Fruit fly (Drosophila melanogaster) whole organism, embryonic: ENCODE measurements around the gene Myo28B1.

Experiments
- Atf3 ChIP-seq: fragments of 200-800 bp; sonication (Bioruptor generic); optimal IDR thresholded peaks from 3 replicates; lab custom pipeline; 2016; ENCODE audit warnings: missing biosample characterization, missing genetic modification characterization
- CG11695 ChIP-seq: fragments of 200-800 bp; sonication (Bioruptor generic); IDR thresholded peaks from 3 replicates; pipeline ENCODE4 v1.3.6; 2022; ENCODE audit warnings: missing biosample characterization, missing genetic modification characterization
- CG12744 ChIP-seq: fragments of 200-800 bp; sonication (Bioruptor generic); optimal IDR thresholded peaks from 2 replicates; lab custom pipeline; 2016; ENCODE audit warnings: missing biosample characterization, missing genetic modification characterization
- CG13123 ChIP-seq: fragments of 200-800 bp; sonication (Bioruptor generic); optimal IDR thresholded peaks from 2 replicates; lab custom pipeline; 2016; ENCODE audit warnings: missing biosample characterization, missing genetic modification characterization
- CG15514 ChIP-seq: fragments of 200-800 bp; sonication (Bioruptor generic); optimal IDR thresholded peaks from 3 replicates; lab custom pipeline; 2017; ENCODE audit warnings: missing biosample characterization, missing genetic modification characterization, mild to moderate bottlenecking, moderate library complexity, missing genetic modification reagents
- CG16815 ChIP-seq: fragments of 200-800 bp; sonication (Bioruptor generic); optimal IDR thresholded peaks from 3 replicates; lab custom pipeline; 2017; ENCODE audit warnings: missing biosample characterization, mild to moderate bottlenecking, missing genetic modification characterization
- CG31388 ChIP-seq: fragments of 200-800 bp; sonication (Bioruptor generic); optimal IDR thresholded peaks from 2 replicates; lab custom pipeline; 2016; ENCODE audit warnings: missing biosample characterization, missing genetic modification characterization
- CG32772 ChIP-seq: fragments of 200-800 bp; sonication (Bioruptor generic); IDR thresholded peaks from 2 replicates; pipeline ENCODE4 v1.3.6; 2022; ENCODE audit warnings: missing biosample characterization, missing genetic modification characterization
- CG4328 ChIP-seq: fragments of 200-800 bp; sonication (Bioruptor generic); optimal IDR thresholded peaks from 3 replicates; lab custom pipeline; 2017; ENCODE audit warnings: missing biosample characterization, missing genetic modification reagents, missing genetic modification characterization
- CG43689 ChIP-seq: fragments of 200-800 bp; sonication (Bioruptor generic); IDR thresholded peaks from 2 replicates; pipeline ENCODE4 v1.3.6; 2022; ENCODE audit warnings: missing biosample characterization, missing genetic modification characterization
- CG4820 ChIP-seq: fragments of 200-800 bp; sonication (Bioruptor generic); optimal IDR thresholded peaks from 3 replicates; lab custom pipeline; 2016; ENCODE audit warnings: missing biosample characterization, missing genetic modification characterization
- CG6689 ChIP-seq: fragments of 200-800 bp; sonication (Bioruptor generic); IDR thresholded peaks from 2 replicates; pipeline ENCODE4 v1.3.6; 2022; ENCODE audit warnings: missing biosample characterization, missing genetic modification characterization
- CG8478 ChIP-seq: fragments of >200 bp; optimal IDR thresholded peaks from 2 replicates; lab custom pipeline; 2018
- Camta ChIP-seq: fragments of 200-800 bp; sonication (Bioruptor generic); optimal IDR thresholded peaks from 2 replicates; lab custom pipeline; 2016; ENCODE audit warnings: missing biosample characterization, missing genetic modification characterization
- CrebB ChIP-seq: fragments of 200-800 bp; sonication (Bioruptor generic); optimal IDR thresholded peaks from 3 replicates; lab custom pipeline; 2018; ENCODE audit warnings: missing biosample characterization, mild to moderate bottlenecking, missing genetic modification characterization
- D19A ChIP-seq: fragments of 200-800 bp; optimal IDR thresholded peaks from 3 replicates; lab custom pipeline; 2019; ENCODE audit warnings: missing biosample characterization, mild to moderate bottlenecking, missing genetic modification characterization, moderate library complexity
- Dbx ChIP-seq: fragments of 200-800 bp; sonication (Bioruptor generic); IDR thresholded peaks from 3 replicates; pipeline ENCODE4 v1.3.6; 2022; ENCODE audit warnings: missing biosample characterization, missing genetic modification characterization
- Doc3 ChIP-seq: fragments of 200-800 bp; sonication (Bioruptor generic); IDR thresholded peaks from 3 replicates; pipeline ENCODE4 v1.3.6; 2022; ENCODE audit warnings: missing biosample characterization, missing genetic modification characterization; ENCODE audit not compliant: partially characterized antibody
- Fer3 ChIP-seq: fragments of 200-800 bp; sonication (Bioruptor generic); optimal IDR thresholded peaks from 2 replicates; lab custom pipeline; 2018; ENCODE audit warnings: missing biosample characterization, mild to moderate bottlenecking, missing genetic modification characterization, moderate library complexity
- HLH54F ChIP-seq: fragments of 200-800 bp; sonication (Bioruptor generic); optimal IDR thresholded peaks from 3 replicates; lab custom pipeline; 2016; ENCODE audit warnings: missing biosample characterization, missing genetic modification characterization
- HLHmδ ChIP-seq: fragments of 200-800 bp; sonication (Bioruptor generic); optimal IDR thresholded peaks from 2 replicates; lab custom pipeline; 2018; ENCODE audit warnings: missing biosample characterization, mild to moderate bottlenecking, missing genetic modification characterization, moderate library complexity
- Hmr ChIP-seq: fragments of 200-800 bp; sonication (Bioruptor generic); optimal IDR thresholded peaks from 3 replicates; lab custom pipeline; 2017; ENCODE audit warnings: mild to moderate bottlenecking, missing biosample characterization, missing genetic modification reagents, missing genetic modification characterization
- Hmx ChIP-seq: fragments of 200-800 bp; sonication (Bioruptor generic); optimal IDR thresholded peaks from 2 replicates; lab custom pipeline; 2016; ENCODE audit warnings: missing biosample characterization, missing genetic modification characterization
- Med ChIP-seq: fragments of 200-800 bp; sonication (Bioruptor generic); peaks from one replicate; lab custom pipeline; 2016; ENCODE audit warnings: missing biosample characterization, missing genetic modification characterization, mild to moderate bottlenecking, inconsistent platforms, moderate library complexity
- Mes4 ChIP-seq: fragments of 200-800 bp; sonication (Bioruptor generic); optimal IDR thresholded peaks from 2 replicates; lab custom pipeline; 2016; ENCODE audit warnings: missing biosample characterization, missing genetic modification characterization
- Nf-YA ChIP-seq: fragments of 200-800 bp; sonication (Bioruptor generic); IDR thresholded peaks from 2 replicates; pipeline ENCODE4 v1.3.6; 2022; ENCODE audit warnings: missing biosample characterization, missing genetic modification characterization
- Sox100B ChIP-seq: fragments of 200-800 bp; sonication (Bioruptor generic); optimal IDR thresholded peaks from 3 replicates; lab custom pipeline; 2018; ENCODE audit warnings: missing biosample characterization, mild to moderate bottlenecking, missing genetic modification characterization
- Stat92E ChIP-seq, 3 experiments: fragments of >200 bp in 2 of 3; fragments of 200-800 bp in 1 of 3; sonication (Bioruptor generic) in 1 of 3; optimal IDR thresholded peaks; 2 replicates each; lab custom pipeline; 2017 to 2019; ENCODE audit warnings: missing biosample characterization in 3 of 3, missing genetic modification characterization in 3 of 3, mild to moderate bottlenecking in 1 of 3, moderate library complexity in 1 of 3
- Tbp ChIP-seq: fragments of >200 bp; optimal IDR thresholded peaks from 2 replicates; lab custom pipeline; 2018; ENCODE audit warnings: missing biosample characterization, missing genetic modification characterization
- Xrp1 ChIP-seq: fragments of 200-800 bp; sonication (Bioruptor generic); IDR thresholded peaks from 2 replicates; pipeline ENCODE4 v1.3.6; 2022; ENCODE audit warnings: missing biosample characterization, missing genetic modification characterization
- YL-1 ChIP-seq: fragments of 200-800 bp; sonication (Bioruptor generic); optimal IDR thresholded peaks from 3 replicates; lab custom pipeline; 2017; ENCODE audit warnings: missing biosample characterization, mild to moderate bottlenecking, missing genetic modification characterization
- ab ChIP-seq: fragments of 200-800 bp; sonication (Bioruptor generic); optimal IDR thresholded peaks from 2 replicates; lab custom pipeline; 2016; ENCODE audit warnings: missing biosample characterization, missing genetic modification characterization
- aop ChIP-seq: fragments of 200-800 bp; sonication (Bioruptor generic); IDR thresholded peaks from 2 replicates; pipeline ENCODE4 v1.3.6; 2022; ENCODE audit warnings: missing biosample characterization, missing genetic modification characterization
- bbx ChIP-seq: fragments of 200-800 bp; sonication (Bioruptor generic); IDR thresholded peaks from 2 replicates; pipeline ENCODE4 v1.3.6; 2022; ENCODE audit warnings: missing biosample characterization, missing genetic modification characterization; ENCODE audit not compliant: partially characterized antibody
- bsh ChIP-seq, 2 experiments: fragments of 200-800 bp; sonication (Bioruptor generic); optimal IDR thresholded peaks; 2 replicates each; lab custom pipeline; 2017 to 2018; ENCODE audit warnings: mild to moderate bottlenecking in 2 of 2, missing biosample characterization in 2 of 2, missing genetic modification characterization in 2 of 2, moderate library complexity in 1 of 2
- danr ChIP-seq: fragments of 200-800 bp; sonication (Bioruptor generic); IDR thresholded peaks from 2 replicates; pipeline ENCODE4 v1.3.6; 2022; ENCODE audit warnings: missing biosample characterization, missing genetic modification characterization
- dm ChIP-seq: fragments of 200-800 bp; sonication (Bioruptor generic); optimal IDR thresholded peaks from 3 replicates; lab custom pipeline; 2016; ENCODE audit warnings: missing biosample characterization, missing genetic modification characterization
- gro ChIP-seq: fragments of 200-800 bp; sonication (Bioruptor generic); optimal IDR thresholded peaks from 2 replicates; lab custom pipeline; 2016; ENCODE audit warnings: missing biosample characterization, missing genetic modification characterization
- hb ChIP-seq: fragments of 200-800 bp; sonication (Bioruptor generic); IDR thresholded peaks from 3 replicates; pipeline ENCODE4 v1.3.6; 2022; ENCODE audit warnings: missing biosample characterization, missing genetic modification characterization; ENCODE audit not compliant: partially characterized antibody
- insv ChIP-seq, 2 experiments: fragments of 200-800 bp; sonication (Bioruptor generic); optimal IDR thresholded peaks; 3 replicates each; lab custom pipeline; 2016 to 2018; ENCODE audit warnings: missing biosample characterization in 2 of 2, missing genetic modification characterization in 2 of 2
- kni ChIP-seq: fragments of 200-800 bp; sonication (Bioruptor generic); optimal IDR thresholded peaks from 3 replicates; lab custom pipeline; 2017; ENCODE audit warnings: mild to moderate bottlenecking, missing biosample characterization, missing genetic modification reagents, missing genetic modification characterization
- lilli ChIP-seq: fragments of 200-800 bp; sonication (Bioruptor generic); optimal IDR thresholded peaks from 3 replicates; lab custom pipeline; 2016; ENCODE audit warnings: missing biosample characterization, missing genetic modification characterization
- nmo ChIP-seq: fragments of 200-800 bp; sonication (Bioruptor generic); optimal IDR thresholded peaks from 2 replicates; lab custom pipeline; 2018; ENCODE audit warnings: missing biosample characterization, mild to moderate bottlenecking, missing genetic modification characterization, moderate library complexity
- onecut ChIP-seq: fragments of 200-800 bp; sonication (Bioruptor generic); IDR thresholded peaks from 2 replicates; pipeline ENCODE4 v1.3.6; 2022; ENCODE audit warnings: missing biosample characterization, missing genetic modification characterization
- org-1 ChIP-seq: fragments of 200-800 bp; sonication (Bioruptor generic); optimal IDR thresholded peaks from 2 replicates; lab custom pipeline; 2017; ENCODE audit warnings: missing biosample characterization, missing genetic modification characterization
- pnt ChIP-seq: fragments of 200-800 bp; sonication (Bioruptor generic); optimal IDR thresholded peaks from 3 replicates; lab custom pipeline; 2016; ENCODE audit warnings: missing biosample characterization, missing genetic modification characterization
- prd ChIP-seq, 3 experiments: fragments of >200 bp in 2 of 3; fragments of 200-800 bp in 1 of 3; sonication (Bioruptor generic) in 1 of 3; optimal IDR thresholded peaks in 2 of 3; IDR thresholded peaks in 1 of 3; 2 replicates in 2 of 3; 3 replicates in 1 of 3; pipeline versions ENCODE4 v1.3.6 to Lab custom; 2017 to 2022; ENCODE audit warnings: missing biosample characterization in 1 of 3, missing genetic modification characterization in 1 of 3
- repo ChIP-seq: fragments of 200-800 bp; sonication (Bioruptor generic); optimal IDR thresholded peaks from 2 replicates; lab custom pipeline; 2016; ENCODE audit warnings: missing biosample characterization, missing genetic modification characterization
- sr ChIP-seq: fragments of 200-800 bp; sonication (Bioruptor generic); IDR thresholded peaks from 3 replicates; pipeline ENCODE4 v1.3.6; 2022; ENCODE audit warnings: missing biosample characterization, missing genetic modification characterization
- toy ChIP-seq: fragments of 200-800 bp; sonication (Bioruptor generic); IDR thresholded peaks from 2 replicates; pipeline ENCODE4 v1.3.6; 2022; ENCODE audit warnings: missing biosample characterization, missing genetic modification characterization
- unpg ChIP-seq: fragments of 200-800 bp; sonication (Bioruptor generic); optimal IDR thresholded peaks from 3 replicates; lab custom pipeline; 2018; ENCODE audit warnings: missing biosample characterization, mild to moderate bottlenecking, missing genetic modification characterization, moderate library complexity

Myo28B1 gene

dm6 chr2L:7632783-7633182 lies 33.1 kb upstream of the Myo28B1 start (continued):
- TF ChIP-seq repo (GFP tag; lab: Kevin White, UChicago) (no peak), hb (GFP tag; lab: Robert Waterston, UW) (no peak), Med (GFP tag; lab: Kevin White, UChicago) (peak; percentile 84), gro (GFP tag; lab: Kevin White, UChicago) (no peak), bbx (GFP tag; lab: Robert Waterston, UW) (no peak), CG11695 (GFP tag; lab: Robert Waterston, UW) (peak; percentile 48; the same call in 2 of the 3 replicates), prd (optimal IDR thresholded peaks at IDR 0.05; lab: Kevin White, UChicago) (no peak), prd (GFP tag; IDR thresholded peaks at IDR 0.05; lab: Robert Waterston, UW) (peak; percentile 80), CG31388 (peak; percentile 16), Camta (GFP tag; lab: Kevin White, UChicago) (peak; percentile 55), Sox100B (GFP tag; lab: Kevin White, UChicago) (no peak), Hmr (peak; percentile 1), kni (GFP tag; lab: Kevin White, UChicago) (no peak), ab (GFP tag; lab: Kevin White, UChicago) (no peak), CG4328 (no peak), toy (GFP tag; lab: Robert Waterston, UW) (no peak), aop (GFP tag; lab: Robert Waterston, UW) (no peak), CG8478 (no peak), pnt (peak; percentile 20), Mes4 (peak; percentile 50), Nf-YA (GFP tag; lab: Robert Waterston, UW) (no peak), Fer3 (tag; lab: Kevin White, UChicago) (no peak), HLHmδ (GFP tag; lab: Kevin White, UChicago) (no peak), CG13123 (no peak), danr (no peak), HLH54F (GFP tag; lab: Kevin White, UChicago) (no peak), CG12744 (GFP tag; lab: Kevin White, UChicago) (peak; percentile 3), CG15514 (GFP tag; lab: Kevin White, UChicago) (no peak), D19A (tag; lab: Kevin White, UChicago) (peak; percentile 67), Doc3 (GFP tag; lab: Robert Waterston, UW) (no peak), YL-1 (GFP tag; lab: Kevin White, UChicago) (no peak), unpg (GFP tag; lab: Kevin White, UChicago) (peak; percentile 49), CG32772 (GFP tag; lab: Robert Waterston, UW) (no peak; the same call in 1 of the 2 replicates), Dbx (GFP tag; lab: Robert Waterston, UW) (no peak), org-1 (GFP tag; lab: Kevin White, UChicago) (peak; percentile 7), sr (GFP tag; lab: Robert Waterston, UW) (no peak), CG6689 (peak; percentile 58), onecut (GFP tag; lab: Robert Waterston, UW) (no peak), insv (GFP tag; optimal IDR thresholded peaks at IDR 0.05; lab: Kevin White, UChicago) (no peak), dm (GFP tag; lab: Kevin White, UChicago) (no peak), CG16815 (GFP tag; lab: Kevin White, UChicago) (peak; percentile 39), CG43689 (GFP tag; lab: Robert Waterston, UW) (no peak), Tbp (no peak), CrebB (tag; lab: Kevin White, UChicago) (no peak), CG4820 (peak; percentile 27), Atf3 (GFP tag; lab: Kevin White, UChicago) (no peak), Hmx (GFP tag; lab: Kevin White, UChicago) (no peak), Stat92E (GFP tag; optimal IDR thresholded peaks at IDR 0.05; lab: Kevin White, UChicago) (peak in 1 of 3 experiments; percentile 56), bsh (GFP tag; optimal IDR thresholded peaks at IDR 0.05; lab: Kevin White, UChicago) (peak in 1 of 2 experiments; percentile 66), lilli (peak; percentile 35), nmo (peak; percentile 50), Xrp1 (GFP tag; lab: Robert Waterston, UW) (peak; percentile 84)
